Fruit fly (Drosophila melanogaster): ENCODE data around the gene loco.

The loco gene

dm6 chr3R:22669121-22669520, 29.9 kb upstream of the loco start (continued):
- TF ChIP-seq CG15479 (GFP tag; optimal IDR thresholded peaks at IDR 0.05) (no peak), CG8478 (optimal IDR thresholded peaks at IDR 0.05) (no peak), insv (GFP tag; optimal IDR thresholded peaks at IDR 0.05) (no peak)

dm6 chr3R:22668622-22669021, 29.4 kb upstream of the loco start:
- TF ChIP-seq CG12299 (tag; optimal IDR thresholded peaks at IDR 0.05) (no peak), Ravus (GFP tag; IDR thresholded peaks at IDR 0.05) (peak; percentile 1; the same call in 1 of the 2 replicates), B-H2 (GFP tag; optimal IDR thresholded peaks at IDR 0.05) (no peak), bsh (GFP tag; optimal IDR thresholded peaks at IDR 0.05) (peak in 1 of 2 experiments; percentile 45), CG13775 (GFP tag; optimal IDR thresholded peaks at IDR 0.05) (peak; percentile 17), lola (GFP tag; optimal IDR thresholded peaks at IDR 0.05) (no peak), Sry-δ (GFP tag; optimal IDR thresholded peaks at IDR 0.05) (no peak), eyg (GFP tag; optimal IDR thresholded peaks at IDR 0.05) (no peak), CG14050 (GFP tag; IDR thresholded peaks at IDR 0.05) (peak; percentile 33; the same call in 1 of the 3 replicates), zfh1 (GFP tag; IDR thresholded peaks at IDR 0.05) (no peak), CG6791 (GFP tag; IDR thresholded peaks at IDR 0.05; ENCODE audit: partially characterized antibody) (no peak), CG6854 (GFP tag; optimal IDR thresholded peaks at IDR 0.05) (no peak), Trl (optimal IDR thresholded peaks at IDR 0.05) (no peak), Trl (GFP tag; optimal IDR thresholded peaks at IDR 0.05) (peak; percentile 9), CG6689 (GFP tag; IDR thresholded peaks at IDR 0.05) (peak; percentile 37), Chrac-16 (GFP tag; optimal IDR thresholded peaks at IDR 0.05) (peak; percentile 26), eve (GFP tag; optimal IDR thresholded peaks at IDR 0.05) (peak in 1 of 2 experiments; percentile 33), jumu (GFP tag; optimal IDR thresholded peaks at IDR 0.05) (no peak), CG31388 (GFP tag; optimal IDR thresholded peaks at IDR 0.05) (no peak), CG13624 (GFP tag; optimal IDR thresholded peaks at IDR 0.05) (no peak), fru (optimal IDR thresholded peaks at IDR 0.05) (no peak), pho (GFP tag; optimal IDR thresholded peaks at IDR 0.05) (no peak), CG18619 (GFP tag; optimal IDR thresholded peaks at IDR 0.05) (no peak), BEAF-32 (GFP tag; optimal IDR thresholded peaks at IDR 0.05) (no peak), zen (tag; optimal IDR thresholded peaks at IDR 0.05) (no peak), pros (GFP tag; optimal IDR thresholded peaks at IDR 0.05) (no peak), maf-S (GFP tag; optimal IDR thresholded peaks at IDR 0.05) (no peak), BtbVII (GFP tag; optimal IDR thresholded peaks at IDR 0.05) (no peak), Lpt (GFP tag; optimal IDR thresholded peaks at IDR 0.05) (no peak), CG32767 (GFP tag; IDR thresholded peaks at IDR 0.05) (0 out of 2 replicates have a peak, but pooled peaks have one; percentile 48), CG17829 (tag; optimal IDR thresholded peaks at IDR 0.05) (no peak), salm (tag; optimal IDR thresholded peaks at IDR 0.05) (no peak), Neu2 (GFP tag; optimal IDR thresholded peaks at IDR 0.05; ENCODE audit: borderline replicate concordance) (no peak), nmo (GFP tag; optimal IDR thresholded peaks at IDR 0.05) (peak; percentile 36), CG2678 (tag; optimal IDR thresholded peaks at IDR 0.05) (no peak), slbo (GFP tag; IDR thresholded peaks at IDR 0.05) (peak; percentile 82), CG6654 (GFP tag; optimal IDR thresholded peaks at IDR 0.05) (no peak), NK7.1 (GFP tag; optimal IDR thresholded peaks at IDR 0.05) (no peak), CG4820 (GFP tag; optimal IDR thresholded peaks at IDR 0.05) (no peak), pum (GFP tag; optimal IDR thresholded peaks at IDR 0.05) (peak; percentile 8), Abd-B (GFP tag; optimal IDR thresholded peaks at IDR 0.05) (no peak), Six4 (GFP tag; optimal IDR thresholded peaks at IDR 0.05) (no peak), CG30020 (tag; optimal IDR thresholded peaks at IDR 0.05) (no peak), CG14667 (GFP tag; IDR thresholded peaks at IDR 0.05) (no peak), az2 (GFP tag; optimal IDR thresholded peaks at IDR 0.05) (peak; percentile 32), wor (GFP tag; IDR thresholded peaks at IDR 0.05) (0 out of 2 replicates have a peak, but pooled peaks have one; percentile 34), CG33557 (GFP tag; optimal IDR thresholded peaks at IDR 0.05) (no peak), Bdp1 (GFP tag; optimal IDR thresholded peaks at IDR 0.05) (no peak)
